Worm (Caenorhabditis elegans) whole organism, early embryonic: ENCODE results near the gene hmg-4.

Experiments
- F13C5.2 ChIP-seq: sonication (generic microtip); optimal IDR thresholded peaks from 2 replicates; lab custom pipeline; 2017; ENCODE audit warnings: mild to moderate bottlenecking, missing genetic modification characterization, inconsistent platforms, missing compliant biosample characterization
- aly-1 ChIP-seq: sonication (generic microtip); optimal IDR thresholded peaks from 2 replicates; lab custom pipeline; 2016; ENCODE audit warnings: missing genetic modification characterization, missing compliant biosample characterization
- ama-1 ChIP-seq: fragments of 150-350 bp; optimal IDR thresholded peaks from 2 replicates; lab custom pipeline; 2014
- ceh-13 ChIP-seq: fragments of 200-800 bp; sonication (Bioruptor generic); optimal IDR thresholded peaks from 2 replicates; lab custom pipeline; 2018; ENCODE audit warnings: mild to moderate bottlenecking, missing genetic modification characterization, missing compliant biosample characterization
- ceh-36 ChIP-seq: sonication (generic microtip); optimal IDR thresholded peaks from 2 replicates; lab custom pipeline; 2016; ENCODE audit warnings: missing genetic modification characterization, inconsistent platforms, missing compliant biosample characterization
- flt-1 ChIP-seq: fragments of 200-800 bp; sonication (Bioruptor generic); IDR thresholded peaks from 2 replicates; pipeline ENCODE4 v1.3.6; 2022; ENCODE audit warnings: missing genetic modification characterization, missing compliant biosample characterization
- hmbx-1 ChIP-seq: sonication (generic microtip); optimal IDR thresholded peaks from 2 replicates; lab custom pipeline; 2016; ENCODE audit warnings: mild to moderate bottlenecking, missing genetic modification characterization, missing compliant biosample characterization
- hmg-4 ChIP-seq: fragments of 200-800 bp; sonication (Bioruptor generic); optimal IDR thresholded peaks from 2 replicates; lab custom pipeline; 2018; ENCODE audit warnings: mild to moderate bottlenecking, missing genetic modification characterization, missing compliant biosample characterization
- hnd-1 ChIP-seq: sonication (generic microtip); optimal IDR thresholded peaks from 2 replicates; lab custom pipeline; 2016; ENCODE audit warnings: missing genetic modification characterization, missing compliant biosample characterization
- pes-1 ChIP-seq: fragments of 200-800 bp; sonication (Bioruptor generic); IDR thresholded peaks from 2 replicates; pipeline ENCODE4 v1.3.6; 2022; ENCODE audit warnings: missing genetic modification reagents, missing genetic modification characterization, missing compliant biosample characterization
- sea-1 ChIP-seq: fragments of 200-800 bp; sonication (Bioruptor generic); conservative IDR thresholded peaks from 2 replicates; pipeline ENCODE4 v1.3.6; 2022; ENCODE audit warnings: missing genetic modification characterization, missing compliant biosample characterization
- tbx-37 ChIP-seq: fragments of 200-800 bp; sonication (Bioruptor generic); conservative IDR thresholded peaks from 2 replicates; pipeline ENCODE4 v1.3.6; 2022; ENCODE audit warnings: missing genetic modification reagents, missing genetic modification characterization, missing compliant biosample characterization
- tra-4 ChIP-seq: sonication (generic microtip); optimal IDR thresholded peaks from 2 replicates; lab custom pipeline; 2017; ENCODE audit warnings: missing genetic modification characterization, missing compliant biosample characterization

DNA sequence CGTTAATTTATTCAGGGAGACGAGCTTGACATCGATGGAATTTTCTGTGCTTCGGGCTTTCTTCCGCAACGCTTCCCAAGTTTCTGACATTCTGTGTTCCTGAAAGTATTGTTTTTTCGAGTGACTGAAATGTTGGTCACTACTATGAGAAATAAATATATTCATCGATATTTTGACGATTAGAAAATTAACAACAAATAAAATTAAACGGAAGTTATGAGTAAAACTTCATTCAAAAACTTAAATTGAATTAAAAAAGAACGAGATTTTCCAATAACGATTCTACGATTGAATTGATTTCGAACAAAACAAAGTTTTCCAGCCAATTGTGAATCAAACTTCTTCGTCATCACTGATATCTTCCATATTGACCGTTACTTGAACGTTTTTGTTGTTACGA, 32.3 kb downstream of the hmg-4 start, which contains the start of gene gos-28:
- TF ChIP-seq ama-1 (lab: Kevin White, UChicago) (no peak), hmg-4 (GFP tag; lab: Kevin White, UChicago) (no peak), hnd-1 (tag; lab: Kevin White, UChicago) (no peak), pes-1 (GFP tag; lab: Robert Waterston, UW) (no peak), tra-4 (tag; lab: Kevin White, UChicago) (no peak), flt-1 (GFP tag; lab: Robert Waterston, UW) (no peak), ceh-36 (tag; lab: Kevin White, UChicago) (no peak), F13C5.2 (tag; lab: Kevin White, UChicago) (no peak), tbx-37 (no peak), hmbx-1 (no peak), sea-1 (no peak), ceh-13 (no peak), aly-1 (no peak)
